Worm (Caenorhabditis elegans) whole organism, L4 larva: Measurements from ENCODE around the gene Y62H9A.2.

Source experiments
- R02D3.7 ChIP-seq: fragments of 150-350 bp; sonication (generic microtip); optimal IDR thresholded peaks from 3 replicates; lab custom pipeline; 2014; ENCODE audit warnings: missing biosample characterization, missing genetic modification characterization
- T26A8.4 ChIP-seq: fragments of 200-800 bp; sonication (Bioruptor generic); IDR thresholded peaks from 2 replicates; pipeline ENCODE4 v1.3.6; 2022; ENCODE audit warnings: missing genetic modification characterization, missing compliant biosample characterization
- Y48G9A.11 ChIP-seq: fragments of 200-800 bp; sonication (Bioruptor generic); IDR thresholded peaks from 2 replicates; pipeline ENCODE4 v1.3.6; 2022; ENCODE audit warnings: missing genetic modification reagents, missing genetic modification characterization, missing compliant biosample characterization
- Y75B8A.6 ChIP-seq: fragments of 200-800 bp; sonication (Bioruptor generic); IDR thresholded peaks from 2 replicates; pipeline ENCODE4 v1.3.6; 2022; ENCODE audit warnings: missing genetic modification reagents, missing genetic modification characterization, missing compliant biosample characterization
- ZK546.5 ChIP-seq, 2 experiments: sonication (generic microtip); optimal IDR thresholded peaks; 2 replicates each; lab custom pipeline; 2017; ENCODE audit warnings: missing biosample characterization in 2 of 2, missing genetic modification characterization in 2 of 2
- ceh-20 ChIP-seq: fragments of 200-800 bp; sonication (Bioruptor generic); IDR thresholded peaks from 2 replicates; pipeline ENCODE4 v1.3.6; 2022; ENCODE audit warnings: missing genetic modification reagents, missing genetic modification characterization, missing compliant biosample characterization
- ceh-28 ChIP-seq: fragments of 150-350 bp; optimal IDR thresholded peaks from 2 replicates; lab custom pipeline; 2014; ENCODE audit warnings: missing biosample characterization, missing genetic modification reagents, missing genetic modification characterization
- ceh-62 ChIP-seq: sonication (generic microtip); optimal IDR thresholded peaks from 2 replicates; lab custom pipeline; 2017; ENCODE audit warnings: missing biosample characterization, missing genetic modification characterization
- daf-12 ChIP-seq: fragments of 150-350 bp; optimal IDR thresholded peaks from 2 replicates; lab custom pipeline; 2014; ENCODE audit warnings: missing biosample characterization, missing genetic modification reagents, missing genetic modification characterization
- daf-16 ChIP-seq, 3 experiments: sonication (generic microtip); optimal IDR thresholded peaks; 2 replicates each; lab custom pipeline; 2016 to 2017; ENCODE audit warnings: missing genetic modification characterization in 3 of 3, missing genetic modification reagents in 3 of 3, mild to moderate bottlenecking in 2 of 3, missing compliant biosample characterization in 2 of 3, missing biosample characterization in 1 of 3, moderate library complexity in 1 of 3
- daf-8 ChIP-seq: fragments of 200-800 bp; sonication (Bioruptor generic); IDR thresholded peaks from 2 replicates; pipeline ENCODE4 v1.3.6; 2022; ENCODE audit warnings: missing genetic modification characterization, missing compliant biosample characterization
- dmd-6 ChIP-seq: fragments of 200-800 bp; sonication (Bioruptor generic); IDR thresholded peaks from 2 replicates; pipeline ENCODE4 v1.3.6; 2022; ENCODE audit warnings: missing genetic modification reagents, missing genetic modification characterization, missing compliant biosample characterization
- duxl-1 ChIP-seq: sonication (generic microtip); optimal IDR thresholded peaks from 2 replicates; lab custom pipeline; 2016; ENCODE audit warnings: mild to moderate bottlenecking, missing genetic modification characterization, moderate library complexity, missing compliant biosample characterization; ENCODE audit not compliant: poor library complexity
- dve-1 ChIP-seq: sonication (generic microtip); optimal IDR thresholded peaks from 2 replicates; lab custom pipeline; 2017; ENCODE audit warnings: antibody characterized with exemption, mild to moderate bottlenecking, missing genetic modification characterization, missing compliant biosample characterization; ENCODE audit not compliant: insufficient read depth
- fkh-10 ChIP-seq: fragments of 150-350 bp; optimal IDR thresholded peaks from 2 replicates; lab custom pipeline; 2014; ENCODE audit warnings: missing biosample characterization, missing genetic modification reagents, missing genetic modification characterization
- hif-1 ChIP-seq, 2 experiments: sonication (generic microtip); optimal IDR thresholded peaks; 2 replicates each; lab custom pipeline; 2016 to 2017; ENCODE audit warnings: missing compliant biosample characterization in 2 of 2, missing genetic modification characterization in 2 of 2, missing genetic modification reagents in 2 of 2, missing genotype in 2 of 2, mild to moderate bottlenecking in 1 of 2
- hlh-11 ChIP-seq: fragments of 200-800 bp; sonication (Bioruptor generic); optimal IDR thresholded peaks from 2 replicates; lab custom pipeline; 2018; ENCODE audit warnings: mild to moderate bottlenecking, missing genetic modification characterization, missing compliant biosample characterization
- hlh-30 ChIP-seq: sonication (generic microtip); optimal IDR thresholded peaks from 2 replicates; lab custom pipeline; 2017; ENCODE audit warnings: antibody characterized with exemption, mild to moderate bottlenecking, missing genetic modification characterization, missing compliant biosample characterization; ENCODE audit not compliant: insufficient read depth
- jun-1 ChIP-seq: fragments of 150-350 bp; optimal IDR thresholded peaks from 2 replicates; lab custom pipeline; 2014; ENCODE audit warnings: missing biosample characterization, missing genetic modification reagents, missing genetic modification characterization
- lin-1 ChIP-seq: fragments of 200-800 bp; sonication (Bioruptor generic); IDR thresholded peaks from 2 replicates; pipeline ENCODE4 v1.3.6; 2022; ENCODE audit warnings: missing genetic modification reagents, missing genetic modification characterization, missing compliant biosample characterization
- lin-15B ChIP-seq: fragments of 150-350 bp; sonication (generic microtip); optimal IDR thresholded peaks from 3 replicates; lab custom pipeline; 2014; ENCODE audit warnings: missing biosample characterization, missing genetic modification characterization
- lsy-2 ChIP-seq, 2 experiments: fragments of 150-350 bp in 1 of 2; sonication (generic microtip) in 1 of 2; optimal IDR thresholded peaks; 2 replicates each; lab custom pipeline; 2014 to 2017; ENCODE audit warnings: missing biosample characterization in 2 of 2, missing genetic modification characterization in 2 of 2
- madf-5 ChIP-seq, 2 experiments: fragments of 200-800 bp; sonication (Bioruptor generic); IDR thresholded peaks; 2 replicates each; pipeline ENCODE4 v1.3.6; 2022; ENCODE audit warnings: missing compliant biosample characterization in 2 of 2, missing genetic modification characterization in 2 of 2
- madf-9 ChIP-seq: fragments of 200-800 bp; sonication (Bioruptor generic); conservative IDR thresholded peaks from 2 replicates; pipeline ENCODE4 v1.3.6; 2022; ENCODE audit warnings: missing genetic modification reagents, missing genetic modification characterization, missing compliant biosample characterization
- nhr-10 ChIP-seq: fragments of 150-350 bp; optimal IDR thresholded peaks from 2 replicates; lab custom pipeline; 2014; ENCODE audit warnings: missing biosample characterization, missing genetic modification characterization
- nhr-102 ChIP-seq: sonication (generic microtip); optimal IDR thresholded peaks from 2 replicates; lab custom pipeline; 2016; ENCODE audit warnings: mild to moderate bottlenecking, missing genetic modification characterization, moderate library complexity, missing compliant biosample characterization
- nhr-237 ChIP-seq: sonication (generic microtip); optimal IDR thresholded peaks from 2 replicates; lab custom pipeline; 2017; ENCODE audit warnings: missing biosample characterization, missing genetic modification characterization
- nhr-25 ChIP-seq: sonication (generic microtip); optimal IDR thresholded peaks from 2 replicates; lab custom pipeline; 2017; ENCODE audit warnings: missing genetic modification characterization, mild to moderate bottlenecking, missing compliant biosample characterization, antibody characterized with exemption, moderate library complexity, borderline replicate concordance; ENCODE audit not compliant: insufficient read depth
- nhr-48 ChIP-seq: sonication (generic microtip); optimal IDR thresholded peaks from 2 replicates; lab custom pipeline; 2016; ENCODE audit warnings: mild to moderate bottlenecking, missing genetic modification characterization, missing compliant biosample characterization
- pqm-1 ChIP-seq: sonication (generic microtip); optimal IDR thresholded peaks from 2 replicates; lab custom pipeline; 2017; ENCODE audit warnings: missing biosample characterization, missing genetic modification characterization
- snpc-1.2 ChIP-seq: fragments of 200-800 bp; sonication (Bioruptor generic); IDR thresholded peaks from 2 replicates; pipeline ENCODE4 v1.3.6; 2022; ENCODE audit warnings: missing genetic modification reagents, missing genetic modification characterization, missing compliant biosample characterization
- tag-97 ChIP-seq: fragments of 200-800 bp; sonication (Bioruptor generic); IDR thresholded peaks from 2 replicates; pipeline ENCODE4 v1.3.6; 2022; ENCODE audit warnings: missing genetic modification characterization, missing compliant biosample characterization
- tra-1 ChIP-seq: fragments of 200-800 bp; sonication (Bioruptor generic); IDR thresholded peaks from 2 replicates; pipeline ENCODE4 v1.3.6; 2022; ENCODE audit warnings: missing genetic modification reagents, missing genetic modification characterization, missing compliant biosample characterization
- zag-1 ChIP-seq: fragments of 150-350 bp; optimal IDR thresholded peaks from 2 replicates; lab custom pipeline; 2014; ENCODE audit warnings: missing biosample characterization, missing genetic modification characterization
- zfp-3 ChIP-seq: fragments of 200-800 bp; sonication (Bioruptor generic); conservative IDR thresholded peaks from 2 replicates; pipeline ENCODE4 v1.3.6; 2022; ENCODE audit warnings: missing genetic modification reagents, missing genetic modification characterization, missing compliant biosample characterization
- zip-11 ChIP-seq: fragments of 200-800 bp; sonication (Bioruptor generic); IDR thresholded peaks from 2 replicates; pipeline ENCODE4 v1.3.6; 2022; ENCODE audit warnings: missing genetic modification characterization, missing compliant biosample characterization
- ztf-7 ChIP-seq: fragments of 150-350 bp; optimal IDR thresholded peaks from 2 replicates; lab custom pipeline; 2014; ENCODE audit warnings: missing biosample characterization, missing genetic modification characterization

The Y62H9A.2 gene

DNA sequence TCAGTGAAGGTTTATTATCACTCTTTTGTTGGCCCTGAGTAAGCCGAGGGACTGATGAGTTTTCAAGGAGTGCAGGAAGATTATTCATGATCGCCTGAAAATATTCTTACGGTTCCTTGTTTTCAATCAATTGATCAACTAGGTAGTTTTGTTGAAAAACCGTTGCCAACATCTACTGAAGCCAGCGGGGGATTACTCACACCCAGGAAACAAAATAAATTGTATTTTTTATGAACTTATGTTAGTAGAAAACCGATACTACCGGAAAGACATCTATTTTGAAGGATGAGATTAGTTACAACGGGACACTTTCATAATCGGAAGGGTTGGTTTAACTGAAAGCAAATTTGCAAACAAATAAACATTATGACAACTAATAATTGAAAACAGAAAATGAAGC is at the start of gene Y62H9A.2:
TSS of gene Y62H9A.2 (minus strand) at position 101 of the 400 bp plus-strand sequence.
- TF ChIP-seq ceh-62 (tag; lab: Kevin White, UChicago) (no peak), lin-15B (tag; lab: Kevin White, UChicago) (no peak), lin-1 (GFP tag; lab: Robert Waterston, UW) (no peak), Y48G9A.11 (no peak), hif-1 (tag; optimal IDR thresholded peaks at IDR 0.05; lab: Kevin White, UChicago) (no peak), duxl-1 (no peak), snpc-1.2 (GFP tag; lab: Robert Waterston, UW) (no peak), ztf-7 (no peak), zfp-3 (GFP tag; lab: Robert Waterston, UW) (no peak), lsy-2 (tag; optimal IDR thresholded peaks at IDR 0.05; lab: Kevin White, UChicago) (no peak), ceh-28 (tag; lab: Kevin White, UChicago) (no peak), hlh-30 (tag; lab: Kevin White, UChicago) (no peak), ZK546.5 (tag; optimal IDR thresholded peaks at IDR 0.05; lab: Kevin White, UChicago) (no peak), nhr-25 (tag; lab: Kevin White, UChicago) (no peak), Y75B8A.6 (GFP tag; lab: Robert Waterston, UW) (no peak), nhr-237 (tag; lab: Kevin White, UChicago) (no peak), tag-97 (no peak), zag-1 (no peak), pqm-1 (tag; lab: Kevin White, UChicago) (no peak), madf-5 (GFP tag; IDR thresholded peaks at IDR 0.05; lab: Robert Waterston, UW) (no peak)

- TF ChIP-seq jun-1 (no peak), zfp-3 (GFP tag; lab: Robert Waterston, UW) (no peak), zip-11 (no peak), daf-8 (no peak), nhr-237 (tag; lab: Kevin White, UChicago) (no peak), T26A8.4 (GFP tag; lab: Robert Waterston, UW) (no peak), fkh-10 (GFP tag; lab: Kevin White, UChicago) (no peak), daf-12 (tag; lab: Kevin White, UChicago) (no peak), tra-1 (GFP tag; lab: Robert Waterston, UW) (no peak), R02D3.7 (tag; lab: Kevin White, UChicago) (no peak), madf-9 (no peak), nhr-102 (tag; lab: Kevin White, UChicago) (no peak)
These were observed 49.6 kb upstream of the Y62H9A.2 start, which contains the start of gene F55G7.4 for ce11 chrX:11927585-11927984. Gene F55G7.4, plus strand, starts transcription at chrX:11927885.

DNA sequence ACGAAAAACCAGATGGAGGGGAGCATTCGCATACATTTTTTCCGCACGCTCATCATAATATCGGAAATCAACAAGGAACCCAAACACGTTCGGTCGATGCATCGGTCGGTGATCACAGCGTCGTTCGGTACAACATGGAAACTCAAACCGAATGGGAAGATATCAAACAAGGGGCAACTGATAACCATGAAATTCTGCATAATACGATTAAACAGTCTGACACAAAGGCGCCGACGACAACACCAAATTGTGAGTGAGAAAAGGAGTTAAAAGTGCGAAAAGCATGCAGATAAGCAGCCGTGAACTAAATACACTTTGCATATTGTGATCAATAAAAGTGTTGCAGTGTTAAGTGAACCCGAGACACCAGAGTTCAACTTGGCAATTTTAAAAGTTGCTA is 47.2 kb upstream of the Y62H9A.2 start:
- TF ChIP-seq pqm-1 (tag; lab: Kevin White, UChicago): peak; percentile 29
- peak; percentile 8 for TF ChIP-seq nhr-48 (tag; lab: Kevin White, UChicago)
- TF ChIP-seq ceh-20 (GFP tag; lab: Robert Waterston, UW): no peak
- TF ChIP-seq dmd-6 (GFP tag; lab: Robert Waterston, UW): peak; percentile 59
- peak; percentile 58 for TF ChIP-seq hlh-11 (tag; lab: Kevin White, UChicago)
- TF ChIP-seq nhr-10 (tag; lab: Kevin White, UChicago): no peak
- TF ChIP-seq daf-16 (GFP tag; optimal IDR thresholded peaks at IDR 0.05; lab: Kevin White, UChicago): no peak
- peak; percentile 75 for TF ChIP-seq daf-16 (tag; optimal IDR thresholded peaks at IDR 0.05; lab: Kevin White, UChicago)
- peak; percentile 51 for TF ChIP-seq dve-1 (tag; lab: Kevin White, UChicago)
